Worm (Caenorhabditis elegans) whole organism, L4/young adult: ENCODE measurements around the gene F13A2.10.

ENCODE experiments used
- W03F9.2 ChIP-seq: fragments of 150-350 bp; optimal IDR thresholded peaks from 2 replicates; lab custom pipeline; 2014; ENCODE audit warnings: missing biosample characterization, missing genetic modification characterization
- dao-5 ChIP-seq: sonication (generic microtip); optimal IDR thresholded peaks from 2 replicates; lab custom pipeline; 2016; ENCODE audit warnings: missing genotype, missing genetic modification characterization, moderate library complexity, missing compliant biosample characterization
- him-1 ChIP-seq: sonication (generic microtip); optimal IDR thresholded peaks from 2 replicates; lab custom pipeline; 2016; ENCODE audit warnings: missing genotype, missing genetic modification reagents, missing genetic modification characterization, missing compliant biosample characterization

ce11 chrV:4387402-4387801, 1.3 kb upstream of the F13A2.10 start, which contains the start of gene F13A2.9:
- TF ChIP-seq him-1 (tag; lab: Kevin White, UChicago) = no peak
- TF ChIP-seq W03F9.2 (tag; lab: Kevin White, UChicago) = no peak
- TF ChIP-seq dao-5 (tag; lab: Kevin White, UChicago) = no peak
